Worm (Caenorhabditis elegans): ENCODE results near the gene sax-1.
A peak's percentile ranks its signal among the peaks of the same experiment; 100 is the strongest.

The sax-1 gene

ce11 chrX:3613665-3614064, 36.3 kb downstream of the sax-1 start:
- no peak for TF ChIP-seq tbx-11 (GFP tag; IDR thresholded peaks at IDR 0.05)
- TF ChIP-seq sea-1 (GFP tag; conservative IDR thresholded peaks at IDR 0.05): no peak
- TF ChIP-seq aly-1 (tag; optimal IDR thresholded peaks at IDR 0.05): no peak
- TF ChIP-seq scrt-1 (GFP tag; IDR thresholded peaks at IDR 0.05): no peak
- no peak for TF ChIP-seq tra-4 (tag; optimal IDR thresholded peaks at IDR 0.05)
- no peak for TF ChIP-seq hnd-1 (tag; optimal IDR thresholded peaks at IDR 0.05)
- no peak for TF ChIP-seq hmbx-1 (tag; optimal IDR thresholded peaks at IDR 0.05)
- no peak for TF ChIP-seq ama-1 (optimal IDR thresholded peaks at IDR 0.05)
- TF ChIP-seq ceh-36 (tag; optimal IDR thresholded peaks at IDR 0.05): no peak
- TF ChIP-seq hmg-4 (GFP tag; optimal IDR thresholded peaks at IDR 0.05): no peak
- TF ChIP-seq pes-1 (GFP tag; IDR thresholded peaks at IDR 0.05): no peak
- no peak for TF ChIP-seq flt-1 (GFP tag; IDR thresholded peaks at IDR 0.05)
- TF ChIP-seq ets-7 (tag; optimal IDR thresholded peaks at IDR 0.05): no peak

- TF ChIP-seq hnd-1 (tag; optimal IDR thresholded peaks at IDR 0.05) (no peak), ets-7 (tag; optimal IDR thresholded peaks at IDR 0.05) (no peak), pes-1 (GFP tag; IDR thresholded peaks at IDR 0.05) (no peak), aly-1 (tag; optimal IDR thresholded peaks at IDR 0.05) (no peak), ama-1 (optimal IDR thresholded peaks at IDR 0.05) (no peak), ceh-36 (tag; optimal IDR thresholded peaks at IDR 0.05) (no peak), scrt-1 (GFP tag; IDR thresholded peaks at IDR 0.05) (no peak), hmg-4 (GFP tag; optimal IDR thresholded peaks at IDR 0.05) (no peak), F13C5.2 (tag; optimal IDR thresholded peaks at IDR 0.05) (no peak), tbx-37 (GFP tag; conservative IDR thresholded peaks at IDR 0.05) (no peak), hmbx-1 (tag; optimal IDR thresholded peaks at IDR 0.05) (no peak), sea-1 (GFP tag; conservative IDR thresholded peaks at IDR 0.05) (no peak), tra-4 (tag; optimal IDR thresholded peaks at IDR 0.05) (no peak), ceh-13 (GFP tag; optimal IDR thresholded peaks at IDR 0.05) (no peak), B0310.2 (tag; optimal IDR thresholded peaks at IDR 0.05) (no peak), flt-1 (GFP tag; IDR thresholded peaks at IDR 0.05) (no peak)
Observed at ce11 chrX:3611740-3612139, 38.2 kb downstream of the sax-1 start.

ce11 chrX:3611042-3611623, 38.8 kb downstream of the sax-1 start, which contains the start of gene C18B2.5:
TSS of gene C18B2.5 (minus strand) at chrX:3611092.
- no peak for TF ChIP-seq ceh-13 (GFP tag; optimal IDR thresholded peaks at IDR 0.05)
- no peak for TF ChIP-seq pes-1 (GFP tag; IDR thresholded peaks at IDR 0.05)
- TF ChIP-seq ets-7 (tag; optimal IDR thresholded peaks at IDR 0.05): no peak
- no peak for TF ChIP-seq hmbx-1 (tag; optimal IDR thresholded peaks at IDR 0.05)
- TF ChIP-seq hnd-1 (tag; optimal IDR thresholded peaks at IDR 0.05): no peak
- no peak for TF ChIP-seq aly-1 (tag; optimal IDR thresholded peaks at IDR 0.05)
- no peak for TF ChIP-seq ama-1 (optimal IDR thresholded peaks at IDR 0.05)
- TF ChIP-seq tbx-37 (GFP tag; conservative IDR thresholded peaks at IDR 0.05): no peak
- TF ChIP-seq hmg-4 (GFP tag; optimal IDR thresholded peaks at IDR 0.05): no peak
- no peak for TF ChIP-seq sea-1 (GFP tag; conservative IDR thresholded peaks at IDR 0.05)
- no peak for TF ChIP-seq tbx-11 (GFP tag; IDR thresholded peaks at IDR 0.05)
- TF ChIP-seq flt-1 (GFP tag; IDR thresholded peaks at IDR 0.05): no peak
- no peak for TF ChIP-seq scrt-1 (GFP tag; IDR thresholded peaks at IDR 0.05)
- TF ChIP-seq F13C5.2 (tag; optimal IDR thresholded peaks at IDR 0.05): no peak
- no peak for TF ChIP-seq B0310.2 (tag; optimal IDR thresholded peaks at IDR 0.05)
- no peak for TF ChIP-seq ceh-36 (tag; optimal IDR thresholded peaks at IDR 0.05)
- no peak for TF ChIP-seq tra-4 (tag; optimal IDR thresholded peaks at IDR 0.05)

ce11 chrX:3610442-3610841, 39.5 kb downstream of the sax-1 start:
- TF ChIP-seq aly-1 (tag; optimal IDR thresholded peaks at IDR 0.05) (no peak), ama-1 (optimal IDR thresholded peaks at IDR 0.05) (no peak), hmg-4 (GFP tag; optimal IDR thresholded peaks at IDR 0.05) (no peak), tra-4 (tag; optimal IDR thresholded peaks at IDR 0.05) (no peak), tbx-37 (GFP tag; conservative IDR thresholded peaks at IDR 0.05) (no peak)

ce11 chrX:3605727-3606126, 44.2 kb downstream of the sax-1 start, which contains the start of gene C18B2.4:
TSS of gene C18B2.4 (minus strand) at chrX:3605741.
- TF ChIP-seq ceh-36 (tag; optimal IDR thresholded peaks at IDR 0.05) (no peak), sea-1 (GFP tag; conservative IDR thresholded peaks at IDR 0.05) (no peak), flt-1 (GFP tag; IDR thresholded peaks at IDR 0.05) (no peak; the same call in 1 of the 2 replicates), F13C5.2 (tag; optimal IDR thresholded peaks at IDR 0.05) (peak; percentile 7), tra-4 (tag; optimal IDR thresholded peaks at IDR 0.05) (no peak), pes-1 (GFP tag; IDR thresholded peaks at IDR 0.05) (no peak), tbx-11 (GFP tag; IDR thresholded peaks at IDR 0.05) (no peak), hnd-1 (tag; optimal IDR thresholded peaks at IDR 0.05) (no peak), scrt-1 (GFP tag; IDR thresholded peaks at IDR 0.05) (no peak), hmg-4 (GFP tag; optimal IDR thresholded peaks at IDR 0.05) (peak; percentile 39), ama-1 (optimal IDR thresholded peaks at IDR 0.05) (no peak), ceh-13 (GFP tag; optimal IDR thresholded peaks at IDR 0.05) (no peak), aly-1 (tag; optimal IDR thresholded peaks at IDR 0.05) (no peak), tbx-37 (GFP tag; conservative IDR thresholded peaks at IDR 0.05) (0 out of 2 replicates have a peak, but pooled peaks have one; percentile 14), ets-7 (tag; optimal IDR thresholded peaks at IDR 0.05) (no peak), B0310.2 (tag; optimal IDR thresholded peaks at IDR 0.05) (no peak)

- TF ChIP-seq tbx-11 (GFP tag; IDR thresholded peaks at IDR 0.05): no peak
Observed at ce11 chrX:3602622-3603021, 47.3 kb downstream of the sax-1 start.

- TF ChIP-seq sea-1 (GFP tag; conservative IDR thresholded peaks at IDR 0.05) (no peak), pes-1 (GFP tag; IDR thresholded peaks at IDR 0.05) (no peak), hmbx-1 (tag; optimal IDR thresholded peaks at IDR 0.05) (no peak), flt-1 (GFP tag; IDR thresholded peaks at IDR 0.05) (no peak), ets-7 (tag; optimal IDR thresholded peaks at IDR 0.05) (no peak)
Observed at ce11 chrX:3601531-3601930, 48.4 kb downstream of the sax-1 start, which contains the start of gene C18B2.3. TSS of gene C18B2.3 (plus strand) at chrX:3601831.

ce11 chrX:3600390-3600789, 49.6 kb downstream of the sax-1 start, which contains the start of gene cgr-1:
TSS of gene cgr-1 (minus strand) at chrX:3600457.
- TF ChIP-seq hnd-1 (tag; optimal IDR thresholded peaks at IDR 0.05) (no peak), tbx-37 (GFP tag; conservative IDR thresholded peaks at IDR 0.05) (no peak), ceh-13 (GFP tag; optimal IDR thresholded peaks at IDR 0.05) (no peak), ets-7 (tag; optimal IDR thresholded peaks at IDR 0.05) (no peak), aly-1 (tag; optimal IDR thresholded peaks at IDR 0.05) (no peak), ceh-36 (tag; optimal IDR thresholded peaks at IDR 0.05) (no peak), flt-1 (GFP tag; IDR thresholded peaks at IDR 0.05) (no peak), tra-4 (tag; optimal IDR thresholded peaks at IDR 0.05) (no peak), scrt-1 (GFP tag; IDR thresholded peaks at IDR 0.05) (no peak), tbx-11 (GFP tag; IDR thresholded peaks at IDR 0.05) (no peak), F13C5.2 (tag; optimal IDR thresholded peaks at IDR 0.05) (no peak), hmg-4 (GFP tag; optimal IDR thresholded peaks at IDR 0.05) (no peak), sea-1 (GFP tag; conservative IDR thresholded peaks at IDR 0.05) (no peak), B0310.2 (tag; optimal IDR thresholded peaks at IDR 0.05) (no peak), pes-1 (GFP tag; IDR thresholded peaks at IDR 0.05) (no peak), hmbx-1 (tag; optimal IDR thresholded peaks at IDR 0.05) (no peak), ama-1 (optimal IDR thresholded peaks at IDR 0.05) (no peak)
